Fruit fly (Drosophila melanogaster): Measurements from ENCODE around the gene Taf10b.

Gene Taf10b

DNA sequence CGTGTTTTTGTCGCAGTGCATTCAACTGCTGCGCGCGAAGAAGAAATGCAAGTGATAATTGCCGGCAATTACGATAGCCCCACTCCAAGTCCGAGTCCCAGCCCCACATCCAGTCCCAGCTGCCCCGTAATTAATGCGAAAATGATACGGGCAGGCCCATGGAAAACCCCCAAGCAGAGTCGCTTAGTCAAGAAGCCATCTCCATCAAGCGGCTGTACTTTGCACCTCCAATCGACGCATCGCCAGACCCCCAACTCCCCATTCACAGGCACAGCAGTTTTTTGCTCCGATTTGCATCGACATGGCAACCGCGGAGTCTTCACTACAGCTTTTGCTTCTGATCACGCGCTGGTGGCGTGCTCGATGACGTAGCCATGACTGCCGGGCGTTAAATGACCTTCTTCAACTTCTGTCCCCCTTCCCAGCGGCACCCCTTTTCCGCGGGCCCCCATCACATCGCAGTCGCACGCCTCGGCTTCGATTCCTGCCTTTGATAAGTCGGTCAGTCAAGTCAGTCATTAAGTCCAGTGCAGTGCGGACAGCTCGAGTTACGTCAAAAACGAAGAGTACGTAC, 38.6 kb upstream of the Taf10b start:
- TF ChIP-seq sage (GFP tag; optimal IDR thresholded peaks at IDR 0.05) (no peak), Rel (GFP tag; optimal IDR thresholded peaks at IDR 0.05) (no peak), Rel (tag; optimal IDR thresholded peaks at IDR 0.05) (peak; percentile 86), GATAd (GFP tag; optimal IDR thresholded peaks at IDR 0.05) (no peak), woc (GFP tag; optimal IDR thresholded peaks at IDR 0.05) (no peak), lola (GFP tag; optimal IDR thresholded peaks at IDR 0.05) (no peak), Hnf4 (GFP tag; optimal IDR thresholded peaks at IDR 0.05) (peak; percentile 77), jim (GFP tag; optimal IDR thresholded peaks at IDR 0.05) (no peak), dl (GFP tag; optimal IDR thresholded peaks at IDR 0.05; ENCODE audit: insufficient read depth in 1 of 2, partially characterized antibody in 2 of 2) (no peak), HLH106 (tag; optimal IDR thresholded peaks at IDR 0.05) (no peak)

DNA sequence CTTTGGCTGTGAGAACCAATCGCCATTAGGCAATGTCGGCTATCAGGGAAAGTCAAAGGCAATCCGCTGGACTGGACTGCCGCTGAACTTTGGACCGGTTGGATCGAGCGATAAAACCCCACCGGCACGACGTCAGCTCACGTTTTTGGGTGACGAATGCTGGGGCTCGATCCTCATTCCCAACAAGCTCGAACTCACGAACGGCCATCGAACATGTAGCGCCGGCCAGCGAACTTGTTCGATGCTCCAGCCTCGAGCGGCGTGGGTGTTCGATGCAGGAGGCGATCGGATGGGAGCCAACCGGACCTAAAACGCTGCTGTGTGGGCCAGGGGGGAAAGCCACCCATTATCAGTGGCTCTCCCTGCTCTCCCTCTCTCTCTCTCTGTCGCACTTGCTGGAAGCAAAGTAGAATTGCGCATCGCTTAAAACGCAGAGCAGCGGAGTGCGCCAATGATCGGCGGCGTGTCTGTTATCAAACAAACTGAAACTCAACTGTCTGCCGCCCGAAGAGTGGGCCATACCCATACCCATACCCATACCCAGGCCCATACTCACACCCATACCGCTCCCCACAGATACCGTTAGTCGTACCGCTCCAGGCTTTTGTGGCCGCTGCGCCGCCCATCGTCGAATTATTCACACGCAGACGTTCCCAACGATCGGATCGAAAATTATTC, 37.1 kb upstream of the Taf10b start, which contains the start of gene daw:
Gene daw, plus strand, starts transcription at position 628 of the 678 bp plus-strand sequence.
- TF ChIP-seq CrebA (GFP tag; optimal IDR thresholded peaks at IDR 0.05; ENCODE audit: borderline replicate concordance), result peak; percentile 85
- TF ChIP-seq Jra (GFP tag; optimal IDR thresholded peaks at IDR 0.05), result peak; percentile 15
- TF ChIP-seq woc (GFP tag; optimal IDR thresholded peaks at IDR 0.05), result no peak
- TF ChIP-seq ey (GFP tag; optimal IDR thresholded peaks at IDR 0.05), result no peak
- no peak for TF ChIP-seq brk (GFP tag; optimal IDR thresholded peaks at IDR 0.05)
- peak; percentile 20 for TF ChIP-seq Sp1 (GFP tag; optimal IDR thresholded peaks at IDR 0.05)
- peak; percentile 22 to 26 for TF ChIP-seq dl (GFP tag; optimal IDR thresholded peaks at IDR 0.05; ENCODE audit: insufficient read depth in 1 of 2, partially characterized antibody in 2 of 2)
- peak in 1 of 2 experiments; percentile 18 for TF ChIP-seq foxo (GFP tag; optimal IDR thresholded peaks at IDR 0.05)
- no peak for TF ChIP-seq Mio (GFP tag; optimal IDR thresholded peaks at IDR 0.05)
- TF ChIP-seq Rel (GFP tag; optimal IDR thresholded peaks at IDR 0.05), result peak; percentile 83
- TF ChIP-seq Rel (tag; optimal IDR thresholded peaks at IDR 0.05), result peak; percentile 90
- peak; percentile 3 for TF ChIP-seq HLH106 (tag; optimal IDR thresholded peaks at IDR 0.05)
- peak; percentile 92 for TF ChIP-seq Hnf4 (GFP tag; optimal IDR thresholded peaks at IDR 0.05)
- TF ChIP-seq Vsx2 (GFP tag; optimal IDR thresholded peaks at IDR 0.05; ENCODE audit: partially characterized antibody), result no peak
- TF ChIP-seq Dif (GFP tag; optimal IDR thresholded peaks at IDR 0.05; ENCODE audit: partially characterized antibody), result peak; percentile 42
- TF ChIP-seq sv (GFP tag; optimal IDR thresholded peaks at IDR 0.05), result no peak
- no peak for TF ChIP-seq fru (GFP tag; optimal IDR thresholded peaks at IDR 0.05)
- no peak for TF ChIP-seq usp (GFP tag; optimal IDR thresholded peaks at IDR 0.05)
- TF ChIP-seq OdsH (GFP tag; optimal IDR thresholded peaks at IDR 0.05), result peak; percentile 15
- TF ChIP-seq rgr (GFP tag; optimal IDR thresholded peaks at IDR 0.05), result no peak
- TF ChIP-seq lola (GFP tag; optimal IDR thresholded peaks at IDR 0.05), result no peak
- TF ChIP-seq pan (optimal IDR thresholded peaks at IDR 0.05), result no peak
- TF ChIP-seq Hr83 (GFP tag; optimal IDR thresholded peaks at IDR 0.05; ENCODE audit: poor library complexity, severe bottlenecking), result peak; percentile 45
- peak; percentile 16 for TF ChIP-seq br (GFP tag; optimal IDR thresholded peaks at IDR 0.05)
- peak; percentile 75 for TF ChIP-seq h (GFP tag; optimal IDR thresholded peaks at IDR 0.05)

DNA sequence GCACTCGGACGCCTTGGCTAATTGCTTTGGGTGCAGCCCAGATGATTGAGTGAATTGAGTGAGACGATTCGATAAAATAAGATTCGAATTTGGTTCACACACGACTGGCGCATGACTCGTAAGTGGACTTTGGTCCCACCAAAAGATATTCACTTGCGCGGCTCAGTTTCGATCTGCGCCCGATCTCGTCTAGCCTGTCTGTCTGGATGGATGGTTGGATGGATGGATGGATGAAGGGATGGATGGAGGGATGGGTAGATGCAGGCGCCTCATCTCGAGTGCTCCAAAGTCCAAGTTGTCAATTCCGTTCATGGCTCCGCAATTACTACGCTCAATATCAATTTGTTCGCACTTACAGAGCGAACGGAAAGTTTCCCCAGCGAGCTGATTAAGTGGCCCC, 34.9 kb upstream of the Taf10b start:
- TF ChIP-seq foxo (GFP tag; optimal IDR thresholded peaks at IDR 0.05), result no peak
- TF ChIP-seq CG9705 (GFP tag; optimal IDR thresholded peaks at IDR 0.05), result no peak
- no peak for TF ChIP-seq N (GFP tag; optimal IDR thresholded peaks at IDR 0.05)
- TF ChIP-seq Hr83 (GFP tag; optimal IDR thresholded peaks at IDR 0.05; ENCODE audit: poor library complexity, severe bottlenecking), result no peak
- TF ChIP-seq br (GFP tag; optimal IDR thresholded peaks at IDR 0.05), result no peak
- no peak for TF ChIP-seq sage (GFP tag; optimal IDR thresholded peaks at IDR 0.05)
- no peak for TF ChIP-seq OdsH (GFP tag; optimal IDR thresholded peaks at IDR 0.05)
- TF ChIP-seq psq (GFP tag; optimal IDR thresholded peaks at IDR 0.05), result no peak
- no peak for TF ChIP-seq Dfd (GFP tag; optimal IDR thresholded peaks at IDR 0.05)
